Worm (Caenorhabditis elegans): ENCODE data around the gene F19B10.2.

ce11 chrII:3682770-3683234 lies 7.5 kb downstream of the F19B10.2 start, which contains the start of gene F19B10.1:
- peak; percentile 45 for TF ChIP-seq R02D3.7 (tag; optimal IDR thresholded peaks at IDR 0.05)
- no peak for TF ChIP-seq daf-19 (GFP tag; conservative IDR thresholded peaks at IDR 0.05)
- TF ChIP-seq mdl-1 (tag; optimal IDR thresholded peaks at IDR 0.05), result peak in 1 of 2 experiments; percentile 66
- no peak for TF ChIP-seq lin-39 (tag; optimal IDR thresholded peaks at IDR 0.05)
- no peak for TF ChIP-seq nhr-237 (tag; optimal IDR thresholded peaks at IDR 0.05)
- TF ChIP-seq pha-4 (GFP tag; IDR thresholded peaks at IDR 0.05), result no peak
- no peak for TF ChIP-seq pha-4 (tag; optimal IDR thresholded peaks at IDR 0.05)
- no peak for TF ChIP-seq nhr-41 (GFP tag; IDR thresholded peaks at IDR 0.05)

Measured in whole organism, L4 larva.